Fruit fly (Drosophila melanogaster): ENCODE measurements around the gene CG46244.

DNA sequence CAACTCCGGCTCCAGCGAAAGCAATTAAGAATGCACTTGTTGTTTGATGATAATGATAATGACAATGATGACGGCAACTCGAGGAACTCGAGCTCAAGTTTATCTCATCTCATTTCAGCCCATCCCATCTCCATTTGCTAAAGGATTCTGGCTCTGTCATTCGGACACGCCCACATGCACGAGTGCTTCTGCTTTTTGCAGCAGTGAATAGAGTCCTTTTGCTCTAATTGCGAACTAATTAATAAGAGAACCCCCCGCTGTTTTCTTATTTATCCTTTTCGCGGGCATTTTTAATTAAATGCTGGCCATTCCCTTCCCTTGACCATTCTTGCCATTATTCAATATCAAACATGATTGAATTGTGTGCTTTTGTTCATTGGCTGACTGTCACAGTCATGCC lies 72.0 kb downstream of the CG46244 start:
- no peak for TF ChIP-seq Ets98B (GFP tag; IDR thresholded peaks at IDR 0.05)
- TF ChIP-seq Pif1B (GFP tag; optimal IDR thresholded peaks at IDR 0.05) = no peak
- no peak for TF ChIP-seq CG8301 (tag; optimal IDR thresholded peaks at IDR 0.05)
- no peak for TF ChIP-seq D1 (tag; optimal IDR thresholded peaks at IDR 0.05)
- TF ChIP-seq Snoo (tag; optimal IDR thresholded peaks at IDR 0.05) = no peak
- no peak for TF ChIP-seq CG34367 (tag; optimal IDR thresholded peaks at IDR 0.05)
- TF ChIP-seq CG12605 (GFP tag; IDR thresholded peaks at IDR 0.05) = no peak
- no peak for TF ChIP-seq CG8159 (tag; optimal IDR thresholded peaks at IDR 0.05)
- TF ChIP-seq CG13204 (GFP tag; optimal IDR thresholded peaks at IDR 0.05) = no peak

Measured in whole organism, pupa.